Fruit fly (Drosophila melanogaster) whole organism, embryonic: ENCODE data around the gene CG17744.

Experiments
- BEAF-32 ChIP-seq: fragments of 200-800 bp; sonication (Bioruptor generic); optimal IDR thresholded peaks from 3 replicates; lab custom pipeline; 2017; ENCODE audit warnings: missing biosample characterization, missing genetic modification characterization, mild to moderate bottlenecking, moderate library complexity, missing genetic modification reagents
- CG14441 ChIP-seq: fragments of 200-800 bp; sonication (Bioruptor generic); IDR thresholded peaks from 2 replicates; pipeline ENCODE4 v1.3.6; 2022; ENCODE audit warnings: missing biosample characterization, missing genetic modification characterization
- CG14860 ChIP-seq: fragments of 200-800 bp; sonication (Bioruptor generic); IDR thresholded peaks from 3 replicates; pipeline ENCODE4 v1.3.6; 2022; ENCODE audit warnings: missing biosample characterization, missing genetic modification characterization; ENCODE audit not compliant: partially characterized antibody
- CG15696 ChIP-seq: fragments of 200-800 bp; sonication (Bioruptor generic); optimal IDR thresholded peaks from 2 replicates; lab custom pipeline; 2019; ENCODE audit warnings: missing biosample characterization, mild to moderate bottlenecking, missing genetic modification characterization, moderate library complexity
- CG1602 ChIP-seq: fragments of 200-800 bp; sonication (Bioruptor generic); optimal IDR thresholded peaks from 3 replicates; lab custom pipeline; 2016; ENCODE audit warnings: missing biosample characterization, missing genetic modification characterization
- CG1603 ChIP-seq: fragments of 200-800 bp; sonication (Bioruptor generic); optimal IDR thresholded peaks from 2 replicates; lab custom pipeline; 2019; ENCODE audit warnings: missing biosample characterization, mild to moderate bottlenecking, missing genetic modification characterization, moderate library complexity
- CG17328 ChIP-seq: fragments of 200-800 bp; sonication (Bioruptor generic); IDR thresholded peaks from 2 replicates; pipeline ENCODE4 v1.3.6; 2022; ENCODE audit warnings: missing biosample characterization, missing genetic modification characterization
- CG17568 ChIP-seq: fragments of 200-800 bp; sonication (Bioruptor generic); optimal IDR thresholded peaks from 2 replicates; lab custom pipeline; 2018; ENCODE audit warnings: missing biosample characterization, mild to moderate bottlenecking, missing genetic modification characterization, moderate library complexity
- CG17912 ChIP-seq: fragments of 200-800 bp; sonication (Bioruptor generic); optimal IDR thresholded peaks from 2 replicates; lab custom pipeline; 2018; ENCODE audit warnings: missing biosample characterization, mild to moderate bottlenecking, missing genetic modification characterization
- CG1832 ChIP-seq: fragments of 200-800 bp; sonication (Bioruptor generic); optimal IDR thresholded peaks from 2 replicates; lab custom pipeline; 2017; ENCODE audit warnings: missing biosample characterization, mild to moderate bottlenecking, missing genetic modification characterization, inconsistent platforms
- CG18764 ChIP-seq: fragments of 200-800 bp; sonication (Bioruptor generic); optimal IDR thresholded peaks from 3 replicates; lab custom pipeline; 2016; ENCODE audit warnings: missing biosample characterization, missing genetic modification characterization
- CG3726 ChIP-seq: fragments of 200-800 bp; sonication (Bioruptor generic); IDR thresholded peaks from 3 replicates; pipeline ENCODE4, ENCODE4 v1.3.6; 2022; ENCODE audit warnings: missing biosample characterization, missing genetic modification characterization
- CG7745 ChIP-seq: fragments of 200-800 bp; sonication (Bioruptor generic); optimal IDR thresholded peaks from 2 replicates; lab custom pipeline; 2018; ENCODE audit warnings: missing biosample characterization, mild to moderate bottlenecking, missing genetic modification characterization, moderate library complexity
- CG8290 ChIP-seq, 3 experiments: fragments of 200-800 bp; sonication (Bioruptor generic); optimal IDR thresholded peaks; 2 replicates each; lab custom pipeline; 2016 to 2019; ENCODE audit warnings: missing biosample characterization in 3 of 3, missing genetic modification characterization in 3 of 3, mild to moderate bottlenecking in 2 of 3, moderate library complexity in 1 of 3
- CG9609 ChIP-seq: fragments of 200-800 bp; sonication (Bioruptor generic); optimal IDR thresholded peaks from 3 replicates; lab custom pipeline; 2016; ENCODE audit warnings: missing biosample characterization, missing genetic modification characterization
- Camta ChIP-seq: fragments of 200-800 bp; sonication (Bioruptor generic); optimal IDR thresholded peaks from 2 replicates; lab custom pipeline; 2016; ENCODE audit warnings: missing biosample characterization, missing genetic modification characterization
- Dad ChIP-seq: fragments of 200-800 bp; sonication (Bioruptor generic); optimal IDR thresholded peaks from 3 replicates; lab custom pipeline; 2016; ENCODE audit warnings: missing biosample characterization, missing genetic modification characterization
- Dref ChIP-seq: fragments of 200-800 bp; sonication (Bioruptor generic); IDR thresholded peaks from 2 replicates; pipeline ENCODE4 v1.3.6; 2022; ENCODE audit warnings: missing biosample characterization, missing genetic modification characterization
- H15 ChIP-seq: fragments of 200-800 bp; sonication (Bioruptor generic); IDR thresholded peaks from 3 replicates; pipeline ENCODE4 v1.3.6; 2022; ENCODE audit warnings: missing biosample characterization, missing genetic modification characterization
- Hey ChIP-seq: fragments of 200-800 bp; sonication (Bioruptor generic); optimal IDR thresholded peaks from 3 replicates; lab custom pipeline; 2018; ENCODE audit warnings: missing biosample characterization, mild to moderate bottlenecking, missing genetic modification characterization
- Hmr ChIP-seq: fragments of 200-800 bp; sonication (Bioruptor generic); optimal IDR thresholded peaks from 3 replicates; lab custom pipeline; 2017; ENCODE audit warnings: mild to moderate bottlenecking, missing biosample characterization, missing genetic modification reagents, missing genetic modification characterization
- Mes4 ChIP-seq: fragments of 200-800 bp; sonication (Bioruptor generic); optimal IDR thresholded peaks from 2 replicates; lab custom pipeline; 2016; ENCODE audit warnings: missing biosample characterization, missing genetic modification characterization
- NFAT ChIP-seq: fragments of 200-800 bp; sonication (Bioruptor generic); IDR thresholded peaks from 2 replicates; pipeline ENCODE4 v1.3.6; 2022; ENCODE audit warnings: missing biosample characterization, missing genetic modification characterization
- Rx ChIP-seq: fragments of 200-800 bp; sonication (Bioruptor generic); IDR thresholded peaks from 2 replicates; pipeline ENCODE4 v1.3.6; 2022; ENCODE audit warnings: missing biosample characterization, missing genetic modification characterization
- crp ChIP-seq, 2 experiments: fragments of 200-800 bp; sonication (Bioruptor generic); optimal IDR thresholded peaks; 2 replicates in 1 of 2; 3 replicates in 1 of 2; lab custom pipeline; 2017; ENCODE audit warnings: missing biosample characterization in 2 of 2, missing genetic modification characterization in 2 of 2, mild to moderate bottlenecking in 1 of 2, moderate library complexity in 1 of 2
- danr ChIP-seq: fragments of 200-800 bp; sonication (Bioruptor generic); IDR thresholded peaks from 2 replicates; pipeline ENCODE4 v1.3.6; 2022; ENCODE audit warnings: missing biosample characterization, missing genetic modification characterization
- dysf ChIP-seq: fragments of 200-800 bp; sonication (Bioruptor generic); IDR thresholded peaks from 3 replicates; pipeline ENCODE4 v1.3.6; 2022; ENCODE audit warnings: missing biosample characterization, missing genetic modification characterization
- exex ChIP-seq: fragments of 200-800 bp; sonication (Bioruptor generic); optimal IDR thresholded peaks from 4 replicates; lab custom pipeline; 2018; ENCODE audit warnings: missing biosample characterization, mild to moderate bottlenecking, missing genetic modification characterization, moderate library complexity
- fd64A ChIP-seq: fragments of 200-800 bp; sonication (Bioruptor generic); optimal IDR thresholded peaks from 3 replicates; lab custom pipeline; 2018; ENCODE audit warnings: missing biosample characterization, mild to moderate bottlenecking, missing genetic modification characterization
- gcm2 ChIP-seq: fragments of 200-800 bp; sonication (Bioruptor generic); optimal IDR thresholded peaks from 2 replicates; lab custom pipeline; 2016; ENCODE audit warnings: missing biosample characterization, missing genetic modification characterization
- gsb-n ChIP-seq: fragments of 200-800 bp; sonication (Bioruptor generic); optimal IDR thresholded peaks from 3 replicates; lab custom pipeline; 2018; ENCODE audit warnings: missing biosample characterization, mild to moderate bottlenecking, missing genetic modification characterization
- ham ChIP-seq: fragments of 200-800 bp; sonication (Bioruptor generic); IDR thresholded peaks from 2 replicates; pipeline ENCODE4 v1.3.6; 2022; ENCODE audit warnings: missing biosample characterization, missing genetic modification characterization
- insv ChIP-seq, 2 experiments: fragments of 200-800 bp; sonication (Bioruptor generic); optimal IDR thresholded peaks; 3 replicates each; lab custom pipeline; 2016 to 2018; ENCODE audit warnings: missing biosample characterization in 2 of 2, missing genetic modification characterization in 2 of 2
- jing ChIP-seq: fragments of 200-800 bp; sonication (Bioruptor generic); optimal IDR thresholded peaks from 2 replicates; lab custom pipeline; 2018; ENCODE audit warnings: missing biosample characterization, mild to moderate bottlenecking, missing genetic modification characterization
- knrl ChIP-seq: fragments of 200-800 bp; sonication (Bioruptor generic); IDR thresholded peaks from 3 replicates; pipeline ENCODE4 v1.3.6; 2022; ENCODE audit warnings: missing biosample characterization, missing genetic modification characterization; ENCODE audit not compliant: partially characterized antibody
- luna ChIP-seq: fragments of 200-800 bp; sonication (Bioruptor generic); optimal IDR thresholded peaks from 2 replicates; lab custom pipeline; 2016; ENCODE audit warnings: missing biosample characterization, missing genetic modification characterization
- sens ChIP-seq: fragments of 200-800 bp; sonication (Bioruptor generic); peaks from one replicate; lab custom pipeline; 2016; ENCODE audit warnings: missing biosample characterization, missing genetic modification characterization
- seq ChIP-seq: fragments of 200-800 bp; sonication (Bioruptor generic); IDR thresholded peaks from 2 replicates; pipeline ENCODE4 v1.3.6; 2022; ENCODE audit warnings: missing biosample characterization, missing genetic modification characterization
- sob ChIP-seq: fragments of 200-800 bp; sonication (Bioruptor generic); IDR thresholded peaks from 2 replicates; pipeline ENCODE4 v1.3.6; 2022; ENCODE audit warnings: missing biosample characterization, missing genetic modification characterization
- ssp ChIP-seq: fragments of 200-800 bp; sonication (Bioruptor generic); IDR thresholded peaks from 2 replicates; pipeline ENCODE4 v1.3.6; 2022; ENCODE audit warnings: missing biosample characterization, missing genetic modification characterization
- tgo ChIP-seq: fragments of 200-800 bp; sonication (Bioruptor generic); IDR thresholded peaks from 3 replicates; pipeline ENCODE4 v1.3.6; 2022; ENCODE audit warnings: missing biosample characterization, missing genetic modification characterization
- trem ChIP-seq: fragments of 200-800 bp; optimal IDR thresholded peaks from 3 replicates; lab custom pipeline; 2019; ENCODE audit warnings: missing biosample characterization, mild to moderate bottlenecking, missing genetic modification characterization, moderate library complexity
- unc-4 ChIP-seq: fragments of 200-800 bp; sonication (Bioruptor generic); IDR thresholded peaks from 2 replicates; pipeline ENCODE4 v1.3.6; 2022; ENCODE audit warnings: missing biosample characterization, missing genetic modification characterization; ENCODE audit not compliant: partially characterized antibody
- wor ChIP-seq: fragments of 200-800 bp; sonication (Bioruptor generic); IDR thresholded peaks from 2 replicates; pipeline ENCODE4 v1.3.6; 2022; ENCODE audit warnings: missing biosample characterization, missing genetic modification characterization

Gene CG17744

dm6 chr3L:6975875-6976274 lies 50.7 kb downstream of the CG17744 start (continued):
- no peak for TF ChIP-seq gsb-n (tag; lab: Kevin White, UChicago)
- TF ChIP-seq CG17328 (GFP tag; lab: Robert Waterston, UW), result no peak
- no peak for TF ChIP-seq Camta (GFP tag; lab: Kevin White, UChicago)
- no peak for TF ChIP-seq CG17912 (GFP tag; lab: Kevin White, UChicago)
- no peak for TF ChIP-seq sens (GFP tag; lab: Kevin White, UChicago)
- no peak for TF ChIP-seq danr
- no peak for TF ChIP-seq exex
- no peak for TF ChIP-seq luna (GFP tag; lab: Kevin White, UChicago)
- no peak for TF ChIP-seq H15 (GFP tag; lab: Robert Waterston, UW)
- TF ChIP-seq BEAF-32 (GFP tag; lab: Kevin White, UChicago), result no peak
- no peak for TF ChIP-seq dysf (GFP tag; lab: Robert Waterston, UW)
- no peak for TF ChIP-seq Hey (tag; lab: Kevin White, UChicago)
- no peak for TF ChIP-seq sob (GFP tag; lab: Robert Waterston, UW)
- TF ChIP-seq gcm2 (GFP tag; lab: Kevin White, UChicago), result no peak
- no peak for TF ChIP-seq ham (GFP tag; lab: Robert Waterston, UW)
- no peak for TF ChIP-seq insv (GFP tag; optimal IDR thresholded peaks at IDR 0.05; lab: Kevin White, UChicago)
- TF ChIP-seq CG8290 (GFP tag; optimal IDR thresholded peaks at IDR 0.05; lab: Kevin White, UChicago), result no peak
- peak in 1 of 2 experiments; percentile 21 for TF ChIP-seq CG8290 (tag; optimal IDR thresholded peaks at IDR 0.05; lab: Kevin White, UChicago)
- no peak for TF ChIP-seq tgo (GFP tag; lab: Robert Waterston, UW)
- TF ChIP-seq NFAT (GFP tag; lab: Robert Waterston, UW), result no peak
- no peak for TF ChIP-seq CG14441
- TF ChIP-seq Mes4, result no peak
- no peak for TF ChIP-seq CG1603 (tag; lab: Kevin White, UChicago)
- TF ChIP-seq crp (GFP tag; optimal IDR thresholded peaks at IDR 0.05; lab: Kevin White, UChicago), result no peak
- TF ChIP-seq Dref (GFP tag; lab: Robert Waterston, UW), result no peak
- no peak for TF ChIP-seq jing (GFP tag; lab: Kevin White, UChicago)
- TF ChIP-seq CG15696 (tag; lab: Kevin White, UChicago), result no peak
- no peak for TF ChIP-seq Dad (GFP tag; lab: Kevin White, UChicago)
- TF ChIP-seq CG1832, result peak; percentile 53
- no peak for TF ChIP-seq trem (tag; lab: Kevin White, UChicago)
- TF ChIP-seq CG1602, result no peak
- no peak for TF ChIP-seq CG7745 (tag; lab: Kevin White, UChicago)
- TF ChIP-seq CG17568 (GFP tag; lab: Kevin White, UChicago), result no peak
- no peak for TF ChIP-seq fd64A (GFP tag; lab: Kevin White, UChicago)
- no peak for TF ChIP-seq CG3726 (GFP tag; lab: Robert Waterston, UW)
- no peak for TF ChIP-seq unc-4 (GFP tag; lab: Robert Waterston, UW)
- TF ChIP-seq CG18764 (GFP tag; lab: Kevin White, UChicago), result no peak
- no peak for TF ChIP-seq CG14860 (GFP tag; lab: Robert Waterston, UW)
- no peak for TF ChIP-seq CG9609 (GFP tag; lab: Kevin White, UChicago)
- TF ChIP-seq seq (GFP tag; lab: Robert Waterston, UW), result no peak
- no peak for TF ChIP-seq Rx (GFP tag; lab: Robert Waterston, UW)
- TF ChIP-seq wor (GFP tag; lab: Robert Waterston, UW), result no peak
- no peak for TF ChIP-seq knrl
- no peak for TF ChIP-seq ssp (GFP tag; lab: Robert Waterston, UW)
- no peak for TF ChIP-seq Hmr (GFP tag; lab: Kevin White, UChicago)
